Worm (Caenorhabditis elegans): Measurements from ENCODE around the gene D1054.9.

- TF ChIP-seq fos-1 (tag; optimal IDR thresholded peaks at IDR 0.05) (no peak), nhr-25 (tag; optimal IDR thresholded peaks at IDR 0.05) (no peak), unc-39 (tag; optimal IDR thresholded peaks at IDR 0.05) (no peak), elt-1 (tag; optimal IDR thresholded peaks at IDR 0.05) (no peak), lin-39 (tag; optimal IDR thresholded peaks at IDR 0.05) (no peak), ceh-16 (tag; optimal IDR thresholded peaks at IDR 0.05) (no peak), ZK546.5 (tag; optimal IDR thresholded peaks at IDR 0.05) (no peak), F13H6.1 (tag; optimal IDR thresholded peaks at IDR 0.05) (no peak), sem-4 (tag; optimal IDR thresholded peaks at IDR 0.05) (no peak), nhr-77 (tag; optimal IDR thresholded peaks at IDR 0.05) (no peak)
Observed at ce11 chrV:10834682-10835219, 43.9 kb upstream of the D1054.9 start.
